Worm (Caenorhabditis elegans): ENCODE measurements around the gene hacl-1.

hacl-1 gene

DNA sequence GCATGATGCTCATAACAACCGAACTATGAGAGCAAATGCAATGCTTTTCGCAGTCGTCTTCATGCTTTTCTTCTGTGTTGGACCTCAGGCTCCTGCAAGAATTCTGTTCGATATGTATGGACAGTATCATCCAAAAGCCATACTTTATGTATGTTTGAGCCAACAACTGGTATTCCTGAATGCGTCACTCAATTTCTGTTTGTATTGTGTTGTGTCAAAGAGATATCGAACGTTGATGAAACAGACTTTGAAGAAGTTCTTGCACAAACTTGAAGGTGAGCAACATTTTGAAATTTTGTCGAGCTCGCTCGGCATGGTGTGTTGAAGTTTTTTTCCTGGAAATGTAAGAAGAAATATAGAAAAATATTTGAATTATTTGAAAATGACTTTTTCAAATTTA lies 20.2 kb upstream of the hacl-1 start:
- TF ChIP-seq him-1 (tag; optimal IDR thresholded peaks at IDR 0.05) (no peak), W03F9.2 (tag; optimal IDR thresholded peaks at IDR 0.05) (no peak), dao-5 (tag; optimal IDR thresholded peaks at IDR 0.05) (no peak)

DNA sequence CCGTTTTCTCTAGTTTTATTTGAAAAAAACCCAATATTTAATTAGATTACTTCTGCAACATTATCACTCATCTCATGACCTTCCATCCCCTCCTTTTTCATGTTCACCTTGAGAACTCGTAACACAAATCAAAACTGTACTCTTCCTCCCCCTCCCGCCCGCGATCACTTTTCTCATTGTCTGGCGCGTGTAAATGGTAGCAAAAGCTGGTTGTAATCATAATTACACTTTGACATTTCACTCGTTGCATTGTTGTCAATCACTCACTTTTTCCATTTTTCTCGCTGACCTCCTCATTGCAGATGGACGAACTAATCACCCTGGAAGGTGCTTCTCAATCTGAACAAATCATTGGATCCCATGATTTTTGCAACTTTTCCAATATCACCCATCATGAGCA lies 17.6 kb upstream of the hacl-1 start, which contains the start of gene npr-41:
TSS of gene npr-41 (plus strand) at position 301 of the 400 bp plus-strand sequence.
- TF ChIP-seq him-1 (tag; optimal IDR thresholded peaks at IDR 0.05), result no peak
- TF ChIP-seq W03F9.2 (tag; optimal IDR thresholded peaks at IDR 0.05), result no peak
- no peak for TF ChIP-seq dao-5 (tag; optimal IDR thresholded peaks at IDR 0.05)

DNA sequence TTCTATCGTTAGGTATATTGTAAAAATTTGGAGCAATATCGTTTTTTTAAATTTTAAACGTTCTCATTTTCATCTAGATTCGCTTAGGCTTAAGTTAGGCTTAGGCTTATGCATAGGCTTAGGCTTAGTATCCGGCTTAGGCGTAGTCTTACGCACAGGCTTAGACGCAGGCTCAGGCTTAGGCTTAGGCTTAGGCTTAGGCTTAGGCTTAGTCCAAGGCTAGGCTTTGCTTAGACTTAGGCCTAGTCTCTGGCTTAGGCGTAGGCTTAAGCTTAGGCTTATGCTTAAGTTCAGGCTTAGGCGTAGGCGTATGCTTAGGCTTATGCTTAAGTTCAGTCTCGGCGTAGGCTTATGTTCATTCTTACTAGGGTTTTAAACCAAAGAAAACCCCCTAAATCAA lies 11.0 kb upstream of the hacl-1 start:
- TF ChIP-seq dao-5 (tag; optimal IDR thresholded peaks at IDR 0.05) (no peak), W03F9.2 (tag; optimal IDR thresholded peaks at IDR 0.05) (no peak), him-1 (tag; optimal IDR thresholded peaks at IDR 0.05) (no peak)

DNA sequence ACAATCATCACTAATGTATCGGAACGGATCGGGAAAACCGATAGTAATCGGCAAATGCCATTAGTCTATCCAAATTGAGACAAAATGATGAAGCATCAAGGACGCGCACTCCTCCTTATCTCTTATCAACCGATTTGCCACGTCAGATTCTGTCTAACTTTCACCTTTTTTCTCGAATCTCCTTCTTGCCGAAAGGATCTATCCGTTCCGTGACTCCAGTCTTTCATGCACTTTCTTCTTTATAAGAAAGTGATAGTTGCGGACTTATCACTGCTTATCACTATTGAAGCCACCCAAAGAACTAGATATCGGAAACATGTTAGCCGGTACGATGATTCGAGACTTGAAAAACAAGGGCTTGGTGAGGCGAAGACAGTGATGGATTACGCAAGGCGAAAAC lies 9.2 kb upstream of the hacl-1 start:
- TF ChIP-seq dao-5 (tag; optimal IDR thresholded peaks at IDR 0.05) (no peak), him-1 (tag; optimal IDR thresholded peaks at IDR 0.05) (no peak), W03F9.2 (tag; optimal IDR thresholded peaks at IDR 0.05) (no peak)

DNA sequence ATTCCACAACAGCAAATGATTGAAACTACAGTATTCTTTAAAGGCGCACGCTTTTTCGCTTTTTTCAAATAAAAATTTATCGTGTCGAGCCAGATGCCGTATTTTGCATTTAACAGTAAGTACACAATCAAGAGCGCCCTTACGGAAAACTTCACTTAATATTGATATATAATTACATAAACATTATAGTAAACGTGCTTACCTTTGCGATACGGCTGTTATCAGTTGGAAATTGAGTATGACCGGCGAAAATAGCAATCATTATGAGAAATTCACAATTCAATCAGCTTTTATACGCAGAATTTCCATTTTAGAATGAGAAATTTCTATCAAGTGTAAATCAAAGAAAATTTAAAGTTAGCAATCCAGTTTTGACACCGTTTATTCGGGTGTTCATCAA lies 7.4 kb upstream of the hacl-1 start, which contains the start of gene B0334.20:
TSS of gene B0334.20 (minus strand) at position 262 of the 400 bp plus-strand sequence.
- no peak for TF ChIP-seq dao-5 (tag; optimal IDR thresholded peaks at IDR 0.05)
- no peak for TF ChIP-seq him-1 (tag; optimal IDR thresholded peaks at IDR 0.05)

DNA sequence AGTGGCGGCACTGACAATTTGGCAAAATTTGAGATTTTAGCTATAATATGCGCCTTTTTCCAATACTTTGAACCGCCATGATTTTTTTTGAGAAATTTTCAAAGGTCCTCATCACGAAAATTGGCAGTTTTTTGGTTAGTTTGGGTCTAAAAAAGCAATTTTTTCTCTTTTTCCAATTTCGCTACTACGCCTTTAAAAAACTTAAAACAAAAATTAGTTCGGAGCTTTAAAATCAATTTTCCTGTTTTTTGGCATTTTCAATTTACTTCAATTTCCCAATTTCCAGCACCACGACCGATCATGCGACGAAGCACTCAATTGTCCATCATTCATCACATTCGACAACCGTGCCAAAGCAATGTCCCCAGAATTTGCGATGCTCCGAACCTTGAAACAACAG lies 4.6 kb upstream of the hacl-1 start, which contains the start of gene B0334.5:
TSS of gene B0334.5 (plus strand) at position 301 of the 400 bp plus-strand sequence.
- TF ChIP-seq dao-5 (tag; optimal IDR thresholded peaks at IDR 0.05) (no peak), W03F9.2 (tag; optimal IDR thresholded peaks at IDR 0.05) (no peak), him-1 (tag; optimal IDR thresholded peaks at IDR 0.05) (no peak)

DNA sequence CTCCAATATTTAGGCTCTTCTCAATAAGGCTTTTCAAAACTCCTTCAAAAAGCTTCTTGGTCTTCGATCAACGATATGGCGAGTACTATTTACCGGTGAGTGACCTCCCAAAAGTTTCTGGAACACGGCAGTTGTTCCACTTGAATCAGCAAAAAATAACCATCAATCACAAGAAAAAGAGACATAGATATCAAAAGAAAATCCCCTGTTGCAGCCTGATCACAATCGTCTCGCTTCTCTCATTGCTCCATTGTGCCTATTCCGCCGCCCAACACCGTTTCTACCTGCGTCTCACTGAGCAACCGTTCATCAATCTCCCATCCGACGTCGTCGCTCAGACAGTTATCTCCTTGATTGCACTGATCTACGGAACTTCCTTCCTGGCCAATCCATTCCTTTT lies 4.0 kb upstream of the hacl-1 start, which contains the start of gene emc-5:
TSS of gene emc-5 (plus strand) at position 14 of the 400 bp plus-strand sequence.
- TF ChIP-seq him-1 (tag; optimal IDR thresholded peaks at IDR 0.05) (no peak), W03F9.2 (tag; optimal IDR thresholded peaks at IDR 0.05) (no peak), dao-5 (tag; optimal IDR thresholded peaks at IDR 0.05) (no peak)

DNA sequence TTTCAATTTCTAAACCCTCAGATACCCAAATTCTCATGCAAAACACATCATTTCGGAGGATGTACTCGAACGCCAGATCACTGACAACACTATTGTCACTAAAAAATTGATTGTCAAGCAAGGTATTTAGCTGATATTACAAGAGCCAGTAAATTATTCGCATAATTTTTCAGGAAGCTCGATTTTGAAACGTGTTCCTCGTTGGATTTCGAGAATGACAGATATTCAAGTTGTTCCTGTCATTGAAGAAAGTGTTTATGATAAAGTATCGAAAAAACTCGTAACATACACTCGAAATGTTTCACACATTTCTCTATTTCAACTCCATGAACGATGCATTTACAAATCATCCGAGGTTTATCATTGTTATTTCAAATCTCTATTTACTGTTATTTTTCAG lies 3.0 kb upstream of the hacl-1 start:
- no peak for TF ChIP-seq dao-5 (tag; optimal IDR thresholded peaks at IDR 0.05)
- TF ChIP-seq W03F9.2 (tag; optimal IDR thresholded peaks at IDR 0.05), result no peak
- no peak for TF ChIP-seq him-1 (tag; optimal IDR thresholded peaks at IDR 0.05)

DNA sequence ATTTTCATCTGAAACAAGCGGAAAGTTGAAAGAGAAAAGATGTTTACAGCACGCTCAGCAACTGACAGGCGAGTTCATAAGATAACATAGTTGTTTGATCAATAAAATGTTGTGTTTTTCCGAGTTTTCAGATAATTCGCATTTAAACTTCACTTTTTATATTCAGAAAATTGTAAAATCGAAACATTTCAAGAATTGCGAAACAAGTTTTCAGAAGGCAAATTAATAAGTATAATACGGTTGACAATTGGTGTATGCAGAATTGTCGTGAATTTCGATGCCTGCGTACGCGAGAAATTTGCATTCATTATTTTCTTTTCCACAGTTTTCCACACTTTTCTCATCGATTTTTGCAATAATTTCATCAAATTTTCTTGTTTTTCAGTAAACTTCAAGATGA lies 2.5 kb upstream of the hacl-1 start, which contains the start of the genes ooc-3 and B0334.4:
TSS of gene ooc-3 (minus strand) at position 15 of the 400 bp plus-strand sequence.
TSS of gene B0334.4 (plus strand) at position 386 of the 400 bp plus-strand sequence.
- TF ChIP-seq dao-5 (tag; optimal IDR thresholded peaks at IDR 0.05) (no peak), him-1 (tag; optimal IDR thresholded peaks at IDR 0.05) (no peak), W03F9.2 (tag; optimal IDR thresholded peaks at IDR 0.05) (no peak)

DNA sequence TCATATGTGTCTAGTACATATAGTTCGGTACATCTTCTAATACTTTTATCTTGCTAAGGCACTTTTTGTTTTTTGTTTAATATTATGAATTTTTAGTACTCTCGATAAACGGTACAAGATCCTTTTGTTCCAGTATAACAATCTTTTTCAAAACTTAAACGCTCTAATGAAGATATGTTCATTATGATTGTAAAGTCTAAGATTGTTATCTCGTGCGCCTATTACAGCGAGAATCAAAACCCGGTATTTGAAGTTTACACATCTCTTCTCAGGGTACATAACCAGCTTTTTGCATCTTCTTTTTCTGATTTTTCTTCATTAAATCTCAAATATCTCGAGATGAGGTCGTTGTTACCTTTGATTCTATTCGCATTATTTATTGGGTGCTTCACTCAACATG lies 4.8 kb downstream of the hacl-1 start, which contains the start of gene B0334.13:
TSS of gene B0334.13 (plus strand) at position 301 of the 400 bp plus-strand sequence.
- no peak for TF ChIP-seq W03F9.2 (tag; optimal IDR thresholded peaks at IDR 0.05)
- no peak for TF ChIP-seq him-1 (tag; optimal IDR thresholded peaks at IDR 0.05)
- TF ChIP-seq dao-5 (tag; optimal IDR thresholded peaks at IDR 0.05), result no peak

DNA sequence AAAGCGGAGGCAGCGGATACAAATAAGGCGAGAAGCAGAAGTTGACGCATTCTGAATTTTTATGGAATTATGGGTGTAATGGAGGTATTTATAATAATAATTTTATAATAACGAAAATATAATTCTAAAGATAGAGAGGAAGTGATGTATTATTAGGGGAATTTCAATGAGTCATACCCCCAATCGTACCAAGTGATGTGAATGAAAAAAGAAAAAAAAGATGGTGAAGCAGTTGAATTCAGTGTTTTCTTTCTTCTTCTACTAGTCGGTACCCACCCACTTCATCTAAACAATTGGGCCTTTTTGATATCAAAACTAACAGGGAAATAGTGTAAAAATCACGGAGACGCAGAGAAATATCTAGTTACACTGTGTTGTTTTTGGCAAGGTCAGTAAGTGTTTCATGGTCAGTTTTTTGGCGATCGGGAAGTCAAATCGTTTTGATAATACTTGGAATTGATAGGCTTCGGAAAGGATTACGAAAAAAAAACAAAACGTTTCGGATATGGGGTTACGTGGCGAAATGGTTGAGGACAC lies 6.0 kb downstream of the hacl-1 start, which contains the start of gene ttr-18:
TSS of gene ttr-18 (minus strand) at position 51 of the 537 bp plus-strand sequence.
- TF ChIP-seq dao-5 (tag; optimal IDR thresholded peaks at IDR 0.05) (no peak), him-1 (tag; optimal IDR thresholded peaks at IDR 0.05) (no peak), W03F9.2 (tag; optimal IDR thresholded peaks at IDR 0.05) (no peak)

DNA sequence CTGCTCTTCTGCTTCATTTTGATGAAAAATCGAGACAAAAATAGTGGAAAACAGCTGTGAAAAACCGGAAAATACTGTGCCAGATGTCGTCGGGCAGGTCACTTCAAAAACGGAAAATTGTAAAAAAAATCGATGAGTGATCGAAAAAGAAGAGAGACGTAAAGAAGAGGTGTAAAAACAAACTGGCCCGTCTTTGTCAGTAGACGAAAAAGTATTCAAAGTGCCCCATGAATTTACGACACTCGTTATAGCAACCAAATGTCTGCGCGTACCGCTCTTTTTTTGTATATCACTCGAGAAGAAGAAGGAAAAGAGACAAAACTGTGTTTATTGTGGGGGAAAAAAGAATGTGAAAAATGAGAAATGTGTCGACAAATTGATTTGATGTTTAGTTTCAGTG lies 7.6 kb downstream of the hacl-1 start, which contains the start of gene twk-5:
TSS of gene twk-5 (minus strand) at position 101 of the 400 bp plus-strand sequence.
- no peak for TF ChIP-seq dao-5 (tag; optimal IDR thresholded peaks at IDR 0.05)
- no peak for TF ChIP-seq W03F9.2 (tag; optimal IDR thresholded peaks at IDR 0.05)
- no peak for TF ChIP-seq him-1 (tag; optimal IDR thresholded peaks at IDR 0.05)

DNA sequence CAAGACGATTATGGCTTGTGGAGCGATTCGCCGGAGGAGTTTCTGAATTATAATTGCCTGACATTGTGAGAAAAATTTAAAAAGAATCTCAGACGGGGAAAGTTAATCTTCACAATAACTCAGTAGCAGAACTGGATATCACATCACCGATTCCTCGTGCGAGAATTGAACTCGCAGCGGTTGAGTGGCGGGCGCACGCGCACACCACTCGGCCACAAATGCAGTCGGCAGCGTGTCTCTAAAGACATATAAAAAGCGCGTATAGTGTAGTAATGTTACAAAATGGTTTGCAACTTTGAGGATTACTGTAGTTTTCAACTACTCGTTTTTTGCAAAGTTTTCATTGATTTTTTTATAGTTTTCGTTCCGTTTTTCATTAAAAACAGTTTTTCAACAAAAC lies 8.2 kb downstream of the hacl-1 start:
- TF ChIP-seq him-1 (tag; optimal IDR thresholded peaks at IDR 0.05) (peak; percentile 60), dao-5 (tag; optimal IDR thresholded peaks at IDR 0.05) (peak; percentile 85), W03F9.2 (tag; optimal IDR thresholded peaks at IDR 0.05) (peak; percentile 84)

DNA sequence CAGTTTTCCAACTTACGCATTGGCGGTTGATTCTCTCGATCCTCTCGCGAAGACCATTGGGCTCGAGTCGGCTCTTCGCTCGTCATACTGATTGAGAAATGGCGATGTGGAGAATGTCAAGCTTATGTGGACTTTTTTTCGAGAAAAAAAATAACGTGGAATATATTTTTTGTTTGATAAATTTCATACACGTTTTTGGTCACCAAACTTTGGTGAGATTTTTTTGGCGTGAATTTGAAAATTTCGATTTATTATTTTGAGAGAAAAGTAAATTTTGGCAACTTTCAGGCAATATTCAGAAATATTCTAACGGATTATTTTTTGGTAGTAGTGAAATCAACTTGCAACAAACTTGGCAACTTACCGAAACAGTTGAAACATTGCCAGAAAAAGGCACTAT lies 13.7 kb downstream of the hacl-1 start, which contains the start of gene W02B12.12:
TSS of gene W02B12.12 (minus strand) at position 101 of the 400 bp plus-strand sequence.
- TF ChIP-seq him-1 (tag; optimal IDR thresholded peaks at IDR 0.05) (no peak), W03F9.2 (tag; optimal IDR thresholded peaks at IDR 0.05) (no peak), dao-5 (tag; optimal IDR thresholded peaks at IDR 0.05) (no peak)

Data from whole organism, L4/young adult.